Worm (Caenorhabditis elegans): ENCODE results near the gene M163.11.

M163.11 gene

ce11 chrX:14484827-14485226, 5.6 kb downstream of the M163.11 start, which contains the start of gene M163.8:
Gene M163.8, plus strand, starts transcription at chrX:14485127.
- TF ChIP-seq skn-1 (tag; optimal IDR thresholded peaks at IDR 0.05) (no peak), snpc-4 (tag; optimal IDR thresholded peaks at IDR 0.05) (no peak), mml-1 (tag; optimal IDR thresholded peaks at IDR 0.05) (no peak), ztf-11 (tag; optimal IDR thresholded peaks at IDR 0.05) (no peak), mdl-1 (tag; optimal IDR thresholded peaks at IDR 0.05) (no peak), lin-15B (tag; optimal IDR thresholded peaks at IDR 0.05) (no peak), unc-39 (tag; optimal IDR thresholded peaks at IDR 0.05) (no peak), elt-1 (tag; optimal IDR thresholded peaks at IDR 0.05) (no peak), jun-1 (tag; optimal IDR thresholded peaks at IDR 0.05) (no peak)

- TF ChIP-seq elt-1 (tag; optimal IDR thresholded peaks at IDR 0.05) (no peak), ztf-4 (tag; optimal IDR thresholded peaks at IDR 0.05) (no peak), ceh-9 (tag; optimal IDR thresholded peaks at IDR 0.05) (no peak), ztf-11 (tag; optimal IDR thresholded peaks at IDR 0.05) (no peak), ceh-28 (tag; optimal IDR thresholded peaks at IDR 0.05) (no peak), nhr-76 (tag; optimal IDR thresholded peaks at IDR 0.05) (no peak), ama-1 (optimal IDR thresholded peaks at IDR 0.05) (no peak), nhr-11 (tag; optimal IDR thresholded peaks at IDR 0.05) (no peak), snpc-4 (tag; optimal IDR thresholded peaks at IDR 0.05) (no peak), nhr-23 (tag; optimal IDR thresholded peaks at IDR 0.05) (no peak)
These were observed 7.3 kb downstream of the M163.11 start for ce11 chrX:14486503-14486902.

ce11 chrX:14487333-14487732, 8.2 kb downstream of the M163.11 start:
- TF ChIP-seq elt-1 (tag; optimal IDR thresholded peaks at IDR 0.05) (peak; percentile 29), jun-1 (tag; optimal IDR thresholded peaks at IDR 0.05) (no peak), pha-4 (tag; optimal IDR thresholded peaks at IDR 0.05) (no peak), nhr-11 (tag; optimal IDR thresholded peaks at IDR 0.05) (no peak), tbx-2 (tag; optimal IDR thresholded peaks at IDR 0.05) (no peak), nhr-25 (tag; optimal IDR thresholded peaks at IDR 0.05) (peak; percentile 68), zag-1 (tag; optimal IDR thresholded peaks at IDR 0.05) (no peak), ZK546.5 (tag; optimal IDR thresholded peaks at IDR 0.05) (no peak)

- TF ChIP-seq lin-39 (tag; optimal IDR thresholded peaks at IDR 0.05) = peak; percentile 25
- TF ChIP-seq snpc-4 (tag; optimal IDR thresholded peaks at IDR 0.05) = no peak
- no peak for TF ChIP-seq unc-62 (GFP tag; optimal IDR thresholded peaks at IDR 0.05)
- TF ChIP-seq aly-2 (tag; optimal IDR thresholded peaks at IDR 0.05) = no peak
- no peak for TF ChIP-seq jun-1 (tag; optimal IDR thresholded peaks at IDR 0.05)
- no peak for TF ChIP-seq zag-1 (tag; optimal IDR thresholded peaks at IDR 0.05)
- TF ChIP-seq elt-1 (tag; optimal IDR thresholded peaks at IDR 0.05) = peak; percentile 66
- no peak for TF ChIP-seq R02D3.7 (tag; optimal IDR thresholded peaks at IDR 0.05)
- TF ChIP-seq egl-27 (tag; optimal IDR thresholded peaks at IDR 0.05) = no peak
- TF ChIP-seq ceh-28 (tag; optimal IDR thresholded peaks at IDR 0.05) = no peak
These were observed 8.7 kb downstream of the M163.11 start for ce11 chrX:14487832-14488231.

ce11 chrX:14489945-14490344, 10.8 kb downstream of the M163.11 start, which contains the start of gene his-24:
Gene his-24, plus strand, starts transcription at chrX:14490094.
- TF ChIP-seq eor-1 (tag; optimal IDR thresholded peaks at IDR 0.05) (no peak), hmg-11 (tag; optimal IDR thresholded peaks at IDR 0.05) (peak; percentile 56), R02D3.7 (tag; optimal IDR thresholded peaks at IDR 0.05) (peak; percentile 16), ceh-82 (tag; optimal IDR thresholded peaks at IDR 0.05) (peak; percentile 38), nhr-12 (tag; optimal IDR thresholded peaks at IDR 0.05) (no peak), nhr-25 (tag; optimal IDR thresholded peaks at IDR 0.05) (peak; percentile 94), nhr-77 (tag; optimal IDR thresholded peaks at IDR 0.05) (peak; percentile 3), elt-1 (tag; optimal IDR thresholded peaks at IDR 0.05) (peak; percentile 7), mml-1 (tag; optimal IDR thresholded peaks at IDR 0.05) (no peak), snpc-4 (tag; optimal IDR thresholded peaks at IDR 0.05) (peak; percentile 33), nhr-237 (tag; optimal IDR thresholded peaks at IDR 0.05) (no peak), nhr-43 (tag; optimal IDR thresholded peaks at IDR 0.05; ENCODE audit: poor library complexity, severe bottlenecking) (peak; percentile 60), pha-4 (tag; optimal IDR thresholded peaks at IDR 0.05) (peak; percentile 81), lsy-12 (tag; optimal IDR thresholded peaks at IDR 0.05) (peak; percentile 75), nfya-1 (tag; optimal IDR thresholded peaks at IDR 0.05; ENCODE audit: insufficient read depth) (peak; percentile 72), egl-27 (tag; optimal IDR thresholded peaks at IDR 0.05) (peak; percentile 49), ama-1 (optimal IDR thresholded peaks at IDR 0.05) (peak; percentile 91), lin-39 (tag; optimal IDR thresholded peaks at IDR 0.05) (peak; percentile 92), nhr-28 (tag; optimal IDR thresholded peaks at IDR 0.05) (no peak), elt-2 (tag; optimal IDR thresholded peaks at IDR 0.05) (peak; percentile 59), unc-39 (tag; optimal IDR thresholded peaks at IDR 0.05) (no peak), nhr-23 (tag; optimal IDR thresholded peaks at IDR 0.05) (peak; percentile 86), zag-1 (tag; optimal IDR thresholded peaks at IDR 0.05) (no peak), elt-3 (tag; optimal IDR thresholded peaks at IDR 0.05) (peak in 1 of 3 experiments; percentile 10), nhr-11 (tag; optimal IDR thresholded peaks at IDR 0.05) (no peak), tbx-2 (tag; optimal IDR thresholded peaks at IDR 0.05) (peak; percentile 18), ceh-28 (tag; optimal IDR thresholded peaks at IDR 0.05) (no peak), ZK546.5 (tag; optimal IDR thresholded peaks at IDR 0.05) (no peak), nhr-76 (tag; optimal IDR thresholded peaks at IDR 0.05) (no peak), nhr-67 (tag; optimal IDR thresholded peaks at IDR 0.05) (no peak), fos-1 (tag; optimal IDR thresholded peaks at IDR 0.05) (no peak), skn-1 (tag; optimal IDR thresholded peaks at IDR 0.05) (peak; percentile 82), jun-1 (tag; optimal IDR thresholded peaks at IDR 0.05) (peak; percentile 60)
